Fruit fly (Drosophila melanogaster): ENCODE data around the gene CheB93b.

DNA sequence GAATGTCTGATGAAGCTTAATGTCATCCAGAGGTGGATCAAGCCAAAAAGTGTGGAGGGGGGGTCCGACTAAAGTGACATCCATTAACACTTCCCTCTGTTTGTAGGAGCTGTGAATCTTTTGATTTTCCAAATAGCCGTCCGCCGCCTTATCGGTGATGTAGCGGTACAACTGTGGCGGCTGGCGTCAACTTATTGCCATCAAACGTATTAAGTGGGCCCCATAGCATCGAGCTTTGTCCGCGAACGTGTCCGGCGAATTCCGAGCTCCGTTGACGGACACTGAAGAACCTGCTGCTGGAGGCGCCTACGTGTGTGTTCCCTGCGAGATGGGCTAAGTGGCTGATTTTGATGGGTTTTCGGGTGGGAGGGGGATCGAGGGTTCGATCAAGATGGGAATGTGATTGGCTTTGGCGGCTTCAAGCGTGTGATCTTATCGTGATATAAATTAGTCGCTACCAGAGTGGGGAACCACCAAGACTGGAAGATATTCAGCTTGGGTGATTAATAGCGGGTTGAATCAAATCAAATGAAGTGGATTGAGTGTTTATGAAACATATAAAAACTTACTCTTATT is 28.7 kb downstream of the CheB93b start:
- TF ChIP-seq usp (GFP tag; optimal IDR thresholded peaks at IDR 0.05), result no peak
- no peak for TF ChIP-seq CG8478 (optimal IDR thresholded peaks at IDR 0.05)
- no peak for TF ChIP-seq pan (optimal IDR thresholded peaks at IDR 0.05)
- TF ChIP-seq psq (optimal IDR thresholded peaks at IDR 0.05), result no peak
- no peak for TF ChIP-seq Dll (optimal IDR thresholded peaks at IDR 0.05)
- no peak for TF ChIP-seq EcR (GFP tag; optimal IDR thresholded peaks at IDR 0.05)
